Worm (Caenorhabditis elegans) whole organism, L3 larva: Measurements from ENCODE around the gene clec-158.

Experiments used
- aly-2 ChIP-seq: fragments of 150-350 bp; optimal IDR thresholded peaks from 2 replicates; lab custom pipeline; 2014; ENCODE audit warnings: missing biosample characterization, missing genetic modification characterization
- ama-1 ChIP-seq: fragments of 150-350 bp; optimal IDR thresholded peaks from 2 replicates; lab custom pipeline; 2018
- ceh-16 ChIP-seq: sonication (generic microtip); optimal IDR thresholded peaks from 2 replicates; lab custom pipeline; 2017; ENCODE audit warnings: missing biosample characterization, missing genetic modification characterization
- ceh-28 ChIP-seq: fragments of 150-350 bp; optimal IDR thresholded peaks from 2 replicates; lab custom pipeline; 2014; ENCODE audit warnings: missing biosample characterization, missing genetic modification reagents, missing genetic modification characterization
- ceh-82 ChIP-seq: fragments of 150-350 bp; optimal IDR thresholded peaks from 2 replicates; lab custom pipeline; 2014; ENCODE audit warnings: missing biosample characterization, missing genetic modification characterization
- egl-27 ChIP-seq: sonication (generic microtip); optimal IDR thresholded peaks from 4 replicates; lab custom pipeline; 2017; ENCODE audit warnings: missing biosample characterization, missing genetic modification reagents, missing genetic modification characterization
- egl-5 ChIP-seq: fragments of 150-350 bp; optimal IDR thresholded peaks from 2 replicates; lab custom pipeline; 2017; ENCODE audit warnings: missing biosample characterization, missing genetic modification reagents, missing genetic modification characterization, inconsistent platforms
- elt-2 ChIP-seq: sonication (generic microtip); optimal IDR thresholded peaks from 2 replicates; lab custom pipeline; 2016; ENCODE audit warnings: missing genetic modification reagents, mild to moderate bottlenecking, missing genetic modification characterization, missing compliant biosample characterization
- elt-3 ChIP-seq, 3 experiments: fragments of 150-350 bp in 1 of 3; sonication (generic microtip) in 2 of 3; optimal IDR thresholded peaks; 2 replicates in 2 of 3; 4 replicates in 1 of 3; lab custom pipeline; 2014 to 2017; ENCODE audit warnings: missing biosample characterization in 3 of 3, missing genetic modification characterization in 3 of 3
- hmg-11 ChIP-seq: sonication (generic microtip); optimal IDR thresholded peaks from 2 replicates; lab custom pipeline; 2016; ENCODE audit warnings: missing genetic modification characterization, missing compliant biosample characterization
- jun-1 ChIP-seq: fragments of 150-350 bp; optimal IDR thresholded peaks from 2 replicates; lab custom pipeline; 2014; ENCODE audit warnings: missing biosample characterization, missing genetic modification reagents, missing genetic modification characterization
- mdl-1 ChIP-seq: fragments of 150-350 bp; optimal IDR thresholded peaks from 2 replicates; lab custom pipeline; 2014; ENCODE audit warnings: missing biosample characterization, missing genetic modification characterization
- mml-1 ChIP-seq: fragments of 150-350 bp; sonication (generic microtip); optimal IDR thresholded peaks from 3 replicates; lab custom pipeline; 2014; ENCODE audit warnings: missing biosample characterization, missing genetic modification characterization
- nfya-1 ChIP-seq: sonication (generic microtip); optimal IDR thresholded peaks from 2 replicates; lab custom pipeline; 2017; ENCODE audit warnings: missing genetic modification characterization, mild to moderate bottlenecking, missing compliant biosample characterization, antibody characterized with exemption, moderate library complexity; ENCODE audit not compliant: insufficient read depth
- nhr-11 ChIP-seq: fragments of 150-350 bp; optimal IDR thresholded peaks from 2 replicates; lab custom pipeline; 2014; ENCODE audit warnings: missing biosample characterization, missing genetic modification characterization
- nhr-12 ChIP-seq: fragments of 150-350 bp; optimal IDR thresholded peaks from 2 replicates; lab custom pipeline; 2014; ENCODE audit warnings: missing biosample characterization, missing genetic modification characterization
- nhr-23 ChIP-seq: fragments of 150-350 bp; optimal IDR thresholded peaks from 2 replicates; lab custom pipeline; 2014; ENCODE audit warnings: missing biosample characterization, missing genetic modification reagents, missing genetic modification characterization
- nhr-237 ChIP-seq: fragments of 150-350 bp; optimal IDR thresholded peaks from 2 replicates; lab custom pipeline; 2014; ENCODE audit warnings: missing biosample characterization, missing genetic modification characterization
- nhr-25 ChIP-seq: sonication (generic microtip); optimal IDR thresholded peaks from 2 replicates; lab custom pipeline; 2017; ENCODE audit warnings: missing biosample characterization, missing genetic modification characterization
- nhr-28 ChIP-seq: fragments of 150-350 bp; optimal IDR thresholded peaks from 2 replicates; lab custom pipeline; 2014; ENCODE audit warnings: missing biosample characterization, missing genetic modification characterization
- nhr-43 ChIP-seq: sonication (generic microtip); optimal IDR thresholded peaks from 2 replicates; lab custom pipeline; 2016; ENCODE audit warnings: mild to moderate bottlenecking, missing genetic modification characterization, missing compliant biosample characterization; ENCODE audit not compliant: poor library complexity, severe bottlenecking
- nhr-67 ChIP-seq: fragments of 150-350 bp; optimal IDR thresholded peaks from 2 replicates; lab custom pipeline; 2014; ENCODE audit warnings: missing biosample characterization, missing genetic modification characterization
- nhr-76 ChIP-seq: fragments of 150-350 bp; sonication (generic microtip); optimal IDR thresholded peaks from 5 replicates; lab custom pipeline; 2014; ENCODE audit warnings: missing biosample characterization, missing genetic modification characterization
- pha-4 ChIP-seq: fragments of 150-350 bp; optimal IDR thresholded peaks from 2 replicates; lab custom pipeline; 2014; ENCODE audit warnings: missing biosample characterization, missing genetic modification reagents, missing genetic modification characterization
- pqm-1 ChIP-seq: fragments of 150-350 bp; optimal IDR thresholded peaks from 2 replicates; lab custom pipeline; 2017; ENCODE audit warnings: missing biosample characterization, missing genetic modification characterization, inconsistent platforms
- sea-2 ChIP-seq: fragments of 150-350 bp; sonication (generic microtip); optimal IDR thresholded peaks from 4 replicates; lab custom pipeline; 2014; ENCODE audit warnings: missing biosample characterization, missing genetic modification reagents, missing genetic modification characterization
- skn-1 ChIP-seq: fragments of 150-350 bp; optimal IDR thresholded peaks from 2 replicates; lab custom pipeline; 2014; ENCODE audit warnings: missing biosample characterization, missing genetic modification characterization
- snpc-4 ChIP-seq: fragments of 150-350 bp; optimal IDR thresholded peaks from 2 replicates; lab custom pipeline; 2014; ENCODE audit warnings: missing biosample characterization, missing genetic modification characterization
- tbx-2 ChIP-seq: sonication (generic microtip); optimal IDR thresholded peaks from 2 replicates; lab custom pipeline; 2016; ENCODE audit warnings: mild to moderate bottlenecking, missing genetic modification characterization, missing compliant biosample characterization
- unc-39 ChIP-seq: sonication (generic microtip); optimal IDR thresholded peaks from 4 replicates; lab custom pipeline; 2017; ENCODE audit warnings: missing biosample characterization, missing genetic modification characterization
- ztf-11 ChIP-seq: fragments of 150-350 bp; optimal IDR thresholded peaks from 2 replicates; lab custom pipeline; 2014; ENCODE audit warnings: missing biosample characterization, missing genetic modification characterization
- ztf-4 ChIP-seq: fragments of 150-350 bp; optimal IDR thresholded peaks from 2 replicates; lab custom pipeline; 2014; ENCODE audit warnings: missing biosample characterization, missing genetic modification characterization

Gene clec-158

DNA sequence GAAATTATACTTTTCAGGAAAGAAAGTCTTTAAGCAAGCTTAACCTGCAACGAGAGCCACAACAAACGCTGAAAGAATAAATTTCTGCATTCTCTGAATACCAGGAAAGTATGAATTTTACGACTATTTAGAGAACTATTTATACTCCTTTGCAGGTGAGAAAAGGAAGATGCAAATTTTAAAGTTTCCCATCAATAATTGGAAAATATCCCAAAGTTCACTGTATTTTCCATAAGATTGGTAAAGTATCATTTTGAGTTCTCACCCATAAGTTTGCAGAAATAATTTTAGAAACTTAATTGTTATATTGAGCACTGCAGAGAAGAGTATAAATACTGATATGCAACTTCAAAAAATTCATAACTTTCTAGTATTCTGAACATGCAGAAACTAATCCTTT lies at the start of gene clec-158:
clec-158 (minus strand) TSS at position 101 of the 400 bp plus-strand sequence.
- TF ChIP-seq nhr-25 (tag; lab: Kevin White, UChicago) (no peak), nhr-28 (tag; lab: Kevin White, UChicago) (no peak), snpc-4 (tag; lab: Kevin White, UChicago) (no peak), ceh-28 (tag; lab: Kevin White, UChicago) (no peak), hmg-11 (no peak), sea-2 (GFP tag; lab: Kevin White, UChicago) (no peak), pqm-1 (tag; lab: Kevin White, UChicago) (no peak), tbx-2 (tag; lab: Kevin White, UChicago) (no peak), nhr-11 (tag; lab: Kevin White, UChicago) (no peak), ztf-4 (no peak)

DNA sequence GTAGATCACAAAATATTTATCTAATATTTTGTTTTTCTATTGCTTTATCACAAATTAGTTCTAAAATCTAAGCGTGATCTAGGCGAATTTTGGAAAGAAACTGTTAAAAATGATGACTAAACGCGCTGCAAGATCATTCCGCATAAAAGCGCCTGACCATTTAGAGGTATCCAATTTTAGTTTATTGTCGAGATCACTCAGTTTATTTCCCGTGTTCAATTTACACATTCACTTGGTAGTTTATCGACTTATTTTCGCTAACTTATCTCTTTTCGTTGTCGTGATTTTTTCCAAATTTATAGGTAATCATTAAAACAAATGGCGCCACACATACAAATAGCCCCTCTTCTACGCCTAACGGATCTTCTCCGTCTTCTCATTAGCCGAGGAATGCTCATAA lies 47.0 kb upstream of the clec-158 start, which contains the start of gene T07E3.2:
T07E3.2 (plus strand) TSS at position 301 of the 400 bp plus-strand sequence.
- TF ChIP-seq nhr-12 (tag; lab: Kevin White, UChicago) (no peak), nhr-23 (tag; lab: Kevin White, UChicago) (no peak), nhr-67 (tag; lab: Kevin White, UChicago) (no peak), jun-1 (tag; lab: Kevin White, UChicago) (no peak), ztf-11 (tag; lab: Kevin White, UChicago) (no peak), ceh-82 (tag; lab: Kevin White, UChicago) (no peak)
- TF ChIP-seq, all 47 proteins: peak for 0

DNA sequence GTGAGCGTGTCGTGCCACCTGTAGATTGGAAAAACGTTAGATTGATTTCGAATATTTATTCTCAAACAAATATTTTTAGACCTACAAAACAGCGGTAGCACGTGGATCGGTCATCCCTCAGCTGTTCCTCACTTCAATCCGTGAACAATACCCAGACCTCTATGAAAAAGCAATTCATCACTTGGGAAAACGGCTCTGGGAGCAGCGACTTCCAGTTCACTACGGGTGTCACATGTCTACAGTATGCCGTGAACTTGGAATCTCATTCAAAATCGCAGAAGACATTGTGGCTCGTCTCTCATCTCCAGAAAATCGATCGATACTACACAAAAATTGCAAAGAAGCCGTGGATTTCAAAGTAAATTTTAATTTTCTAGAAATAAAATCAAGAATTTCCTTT lies 45.1 kb upstream of the clec-158 start:
- no peak for TF ChIP-seq pqm-1 (tag; lab: Kevin White, UChicago)

DNA sequence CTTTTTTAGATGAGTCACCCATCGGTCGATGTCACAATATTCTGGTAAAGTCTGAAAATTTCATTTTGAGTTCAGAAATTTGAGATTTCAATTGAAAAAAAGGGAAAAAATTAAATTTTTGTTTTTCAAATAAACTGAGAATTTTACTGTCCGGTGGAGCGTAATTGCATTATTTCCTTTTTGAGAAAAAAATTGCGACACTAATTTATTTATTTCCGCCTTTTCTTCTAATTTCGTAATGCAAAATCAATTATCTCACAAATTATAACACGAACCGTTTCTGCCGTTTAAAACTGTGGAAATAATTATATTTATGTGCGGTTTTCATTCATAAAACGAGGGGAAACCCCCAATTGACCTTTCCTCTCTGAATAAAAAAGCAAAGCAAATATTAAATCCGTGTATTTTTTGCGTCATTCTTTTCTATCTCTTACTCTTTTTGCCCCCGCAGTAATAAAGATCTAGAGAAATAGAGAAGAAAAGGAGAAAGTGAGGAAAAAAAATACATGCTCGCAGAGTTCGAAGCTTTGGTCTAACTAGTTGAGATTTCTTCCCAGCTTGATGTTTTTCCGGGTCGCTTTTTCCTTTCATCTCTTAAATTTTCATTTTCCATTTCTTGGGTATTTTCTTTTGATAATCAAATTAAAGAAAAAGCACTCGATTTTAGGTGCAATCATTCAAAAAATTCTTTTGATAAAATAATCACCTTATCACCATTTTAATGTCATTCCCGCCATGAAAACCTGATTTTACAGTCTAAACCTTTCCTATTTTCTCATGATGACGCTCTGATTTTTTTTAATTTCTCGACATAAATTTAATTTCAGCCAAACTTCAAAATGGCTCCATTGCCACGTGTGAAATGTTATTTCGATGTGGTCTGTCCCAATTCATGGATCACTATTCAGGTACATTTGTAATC lies 43.9 kb upstream of the clec-158 start, which contains the start of the genes brc-2 and T07E3.3:
brc-2 (minus strand) TSS at position 51 of the 922 bp plus-strand sequence.
T07E3.3 (plus strand) TSS at position 822 of the 922 bp plus-strand sequence.
- TF ChIP-seq ceh-16 (no peak), nhr-237 (tag; lab: Kevin White, UChicago) (no peak), nhr-25 (tag; lab: Kevin White, UChicago) (no peak), elt-3 (tag; optimal IDR thresholded peaks at IDR 0.05; lab: Kevin White, UChicago) (no peak), nfya-1 (tag; lab: Kevin White, UChicago) (peak; percentile 0), nhr-76 (tag; lab: Kevin White, UChicago) (no peak), pqm-1 (tag; lab: Kevin White, UChicago) (peak; percentile 42), nhr-43 (no peak), pha-4 (tag; lab: Kevin White, UChicago) (peak; percentile 67), aly-2 (tag; lab: Kevin White, UChicago) (no peak), sea-2 (GFP tag; lab: Kevin White, UChicago) (no peak), ama-1 (lab: Kevin White, UChicago) (no peak), ztf-4 (no peak), skn-1 (tag; lab: Kevin White, UChicago) (peak; percentile 14), elt-2 (tag; lab: Kevin White, UChicago) (peak; percentile 60), egl-27 (no peak), hmg-11 (peak; percentile 5), mdl-1 (no peak), jun-1 (tag; lab: Kevin White, UChicago) (no peak), nhr-12 (tag; lab: Kevin White, UChicago) (no peak), egl-5 (tag; lab: Kevin White, UChicago) (no peak), mml-1 (tag; lab: Kevin White, UChicago) (no peak), nhr-67 (tag; lab: Kevin White, UChicago) (no peak), unc-39 (tag; lab: Kevin White, UChicago) (no peak), nhr-23 (tag; lab: Kevin White, UChicago) (no peak)

DNA sequence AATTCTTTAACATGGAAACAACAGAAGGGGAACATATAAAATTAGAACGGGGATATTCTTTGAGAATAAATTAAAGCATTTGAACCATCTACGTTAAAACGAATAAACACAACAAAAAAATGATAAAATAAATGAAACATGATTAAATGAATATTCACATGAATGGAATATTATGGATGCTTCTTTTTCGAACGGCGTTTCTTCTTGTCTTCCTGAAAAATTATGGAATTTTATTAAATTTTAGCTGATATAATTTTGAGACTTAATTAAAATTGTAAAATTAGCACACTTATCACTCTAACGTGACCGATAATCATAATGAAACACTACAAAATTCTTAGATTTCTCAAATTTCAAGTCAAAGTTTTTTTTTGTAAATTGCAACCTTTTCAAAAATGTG lies 41.2 kb upstream of the clec-158 start:
- peak; percentile 9 for TF ChIP-seq aly-2 (tag; lab: Kevin White, UChicago)
- TF ChIP-seq nhr-23 (tag; lab: Kevin White, UChicago), result peak; percentile 2
- TF ChIP-seq ceh-28 (tag; lab: Kevin White, UChicago), result peak; percentile 23
- no peak for TF ChIP-seq pqm-1 (tag; lab: Kevin White, UChicago)
- TF ChIP-seq, all 47 proteins: peak for 3
